Fruit fly (Drosophila melanogaster): ENCODE measurements around the gene nej.

nej gene

DNA sequence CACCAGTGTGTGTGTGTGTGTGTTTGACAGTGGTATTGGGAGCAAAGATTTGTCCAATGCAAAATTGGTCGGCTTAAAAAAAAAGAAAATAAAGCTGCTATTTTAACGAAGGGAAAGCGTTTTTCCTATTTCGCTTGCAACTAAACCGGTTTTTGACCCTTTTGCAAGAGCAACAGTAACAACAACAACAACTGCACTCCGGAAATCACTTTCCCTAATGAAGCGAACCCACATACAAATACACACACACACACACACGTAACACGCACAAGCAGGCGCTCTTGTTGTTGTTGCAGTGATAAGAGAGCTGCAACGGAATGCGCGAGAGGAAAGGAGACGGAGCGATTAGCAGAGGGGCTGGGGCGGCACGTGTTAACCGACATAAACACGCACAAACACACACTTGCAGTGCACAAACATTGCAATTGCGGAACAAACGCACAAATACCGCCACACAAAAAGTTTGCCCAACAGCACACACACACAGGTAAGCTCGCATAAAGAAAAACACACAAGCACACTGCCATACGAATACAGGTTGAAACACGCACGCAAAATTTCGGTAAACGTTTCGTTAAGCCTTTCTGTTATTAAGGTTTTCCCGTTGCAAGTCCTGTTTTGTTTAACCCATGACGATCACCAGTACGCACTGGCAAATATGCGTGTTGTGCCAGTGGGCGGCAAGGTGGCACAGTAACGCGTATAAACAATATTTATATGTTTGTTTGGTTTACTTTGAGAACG lies 28.6 kb downstream of the nej start:
- TF ChIP-seq h (optimal IDR thresholded peaks at IDR 0.05) = no peak
- no peak for TF ChIP-seq insv (optimal IDR thresholded peaks at IDR 0.05)
- TF ChIP-seq ttk (optimal IDR thresholded peaks at IDR 0.05) = no peak
- no peak for TF ChIP-seq Sin3A (optimal IDR thresholded peaks at IDR 0.05)
- no peak for TF ChIP-seq psq (optimal IDR thresholded peaks at IDR 0.05)
- no peak for TF ChIP-seq Myc (optimal IDR thresholded peaks at IDR 0.05)

DNA sequence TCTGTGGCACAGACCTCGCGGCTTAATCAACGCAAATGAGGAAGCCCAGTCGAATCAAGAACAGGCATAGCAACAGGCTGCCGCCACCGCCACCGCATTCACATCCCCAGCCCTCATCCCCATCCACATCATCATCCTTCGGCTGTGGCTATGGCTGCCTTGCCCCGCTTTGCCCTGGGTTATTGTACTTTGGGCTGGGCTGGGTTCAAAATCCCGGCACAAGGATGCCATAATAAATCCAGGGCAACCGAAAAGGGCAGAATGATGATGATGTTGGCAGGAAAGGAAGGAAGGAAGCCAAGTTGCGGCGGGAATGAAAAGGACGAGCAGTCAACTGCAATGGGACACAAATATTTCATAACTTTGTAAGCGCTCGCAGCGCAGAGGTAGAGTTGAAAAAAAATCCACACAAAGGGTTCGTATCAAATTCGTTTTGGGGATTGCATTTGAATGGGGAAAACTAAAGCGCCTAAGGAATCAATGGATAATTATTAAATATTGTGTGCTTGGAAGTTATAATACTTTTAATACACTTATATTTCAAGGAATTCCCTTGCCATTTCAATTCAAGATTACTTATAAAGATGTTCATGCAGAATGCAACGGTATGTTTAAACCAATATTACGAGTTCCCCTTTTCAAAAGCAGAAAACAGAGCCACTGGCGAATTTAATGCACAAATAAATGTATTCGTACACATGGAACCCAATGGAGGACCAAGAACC lies 30.7 kb downstream of the nej start:
- no peak for TF ChIP-seq h (optimal IDR thresholded peaks at IDR 0.05)
- TF ChIP-seq ttk (optimal IDR thresholded peaks at IDR 0.05) = no peak
- TF ChIP-seq Sin3A (optimal IDR thresholded peaks at IDR 0.05) = no peak
- no peak for TF ChIP-seq psq (optimal IDR thresholded peaks at IDR 0.05)

DNA sequence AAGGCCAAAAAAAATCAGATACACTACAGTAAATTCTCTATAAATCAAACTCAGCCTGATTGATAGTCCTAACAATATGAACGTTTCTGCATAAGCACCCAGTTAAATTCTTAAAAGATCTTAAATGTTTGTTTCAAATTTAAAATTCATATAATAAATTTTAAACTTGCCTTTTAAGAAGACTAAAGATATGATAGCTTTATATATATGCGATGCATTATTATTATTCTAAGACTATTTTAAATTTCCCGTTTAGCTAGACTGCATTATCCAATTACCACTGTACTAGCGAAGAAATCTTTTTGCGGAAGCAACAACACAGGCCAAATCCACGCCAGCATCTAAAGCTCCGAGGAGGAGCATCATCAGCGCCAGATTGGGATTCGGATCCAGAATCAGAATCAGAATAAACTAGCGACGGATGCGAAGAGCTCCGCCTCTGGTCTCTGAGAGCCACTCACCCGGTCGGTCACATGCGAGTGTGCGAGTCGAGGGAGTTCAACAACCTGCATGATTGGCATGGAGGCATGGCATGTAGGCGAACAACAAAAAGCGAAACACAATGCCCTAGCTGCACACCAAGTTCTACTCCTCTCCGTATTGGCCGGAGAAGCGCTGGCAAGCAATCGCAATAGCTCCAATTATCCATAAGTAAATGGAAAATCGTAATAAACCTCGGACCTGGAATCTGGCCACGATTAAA lies 32.7 kb downstream of the nej start:
- TF ChIP-seq h (optimal IDR thresholded peaks at IDR 0.05) (no peak), Myc (optimal IDR thresholded peaks at IDR 0.05) (no peak), psq (optimal IDR thresholded peaks at IDR 0.05) (no peak), insv (optimal IDR thresholded peaks at IDR 0.05) (no peak), Sin3A (optimal IDR thresholded peaks at IDR 0.05) (no peak), ttk (optimal IDR thresholded peaks at IDR 0.05) (no peak)

- TF ChIP-seq ttk (optimal IDR thresholded peaks at IDR 0.05) = no peak
- TF ChIP-seq psq (optimal IDR thresholded peaks at IDR 0.05) = no peak
- TF ChIP-seq Myc (optimal IDR thresholded peaks at IDR 0.05) = no peak
- TF ChIP-seq h (optimal IDR thresholded peaks at IDR 0.05) = no peak
- no peak for TF ChIP-seq insv (optimal IDR thresholded peaks at IDR 0.05)
Measured at dm6 chrX:9653242-9653641, 33.6 kb downstream of the nej start.

DNA sequence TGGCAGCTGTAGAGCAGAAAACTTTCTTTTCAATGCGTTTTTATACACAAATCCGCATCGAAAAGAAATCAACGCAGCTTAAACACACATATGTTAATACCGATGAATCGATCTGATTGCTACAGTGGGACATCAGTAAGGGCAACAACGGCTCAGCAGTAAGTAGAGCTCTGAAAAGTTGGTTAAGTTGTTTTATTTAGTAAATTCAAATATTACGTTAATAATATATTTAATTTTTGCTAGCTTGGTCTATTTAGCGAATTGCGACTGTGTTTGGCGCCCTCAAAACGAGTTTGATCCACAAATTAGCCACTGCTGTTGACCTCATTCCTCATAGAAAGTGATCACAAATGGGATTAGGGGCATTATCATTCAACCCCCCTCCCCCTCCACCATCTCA lies 34.9 kb downstream of the nej start:
- TF ChIP-seq ttk (optimal IDR thresholded peaks at IDR 0.05) = no peak
- no peak for TF ChIP-seq h (optimal IDR thresholded peaks at IDR 0.05)
- no peak for TF ChIP-seq psq (optimal IDR thresholded peaks at IDR 0.05)

DNA sequence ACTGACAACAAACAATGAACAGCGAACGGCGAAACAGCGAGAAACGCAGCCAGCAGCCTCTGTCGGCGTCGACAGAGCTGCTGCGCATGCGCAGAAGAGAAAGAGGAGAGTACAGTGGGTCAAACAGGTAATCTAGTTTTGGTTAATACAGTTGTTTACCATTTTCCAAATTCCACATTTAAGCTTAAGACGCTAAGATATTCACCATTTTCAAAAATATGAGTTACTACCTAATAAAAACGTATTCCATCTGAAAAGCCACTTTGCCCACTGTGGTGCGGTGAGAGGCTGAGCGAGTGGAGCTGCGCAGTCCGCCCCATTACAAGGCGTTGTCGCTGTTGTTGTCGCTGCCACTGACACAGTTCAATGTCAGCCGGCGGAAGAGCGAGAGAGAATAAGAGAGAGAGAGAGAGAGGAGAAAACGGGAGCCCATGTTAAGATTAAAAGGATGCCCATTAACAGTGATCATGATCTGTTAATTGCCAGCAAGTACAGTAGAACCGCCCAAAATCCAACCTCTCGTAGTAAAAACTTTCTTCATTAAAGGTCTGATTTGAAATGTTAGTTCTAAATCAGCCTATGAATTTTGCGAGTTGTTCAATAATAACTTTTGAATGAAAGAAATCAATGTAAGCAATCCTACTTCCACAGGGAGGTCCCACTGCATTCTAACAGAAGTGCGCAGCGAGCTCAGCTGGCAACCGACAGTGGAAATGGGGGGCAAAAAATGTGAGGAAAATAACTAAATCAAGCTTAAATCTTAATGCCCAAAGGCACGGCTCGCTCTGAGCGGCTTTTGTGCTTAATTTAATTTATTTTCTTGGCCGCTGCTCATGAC lies 35.9 kb downstream of the nej start:
- TF ChIP-seq insv (optimal IDR thresholded peaks at IDR 0.05) (no peak), psq (optimal IDR thresholded peaks at IDR 0.05) (no peak), h (optimal IDR thresholded peaks at IDR 0.05) (no peak), ttk (optimal IDR thresholded peaks at IDR 0.05) (no peak), Myc (optimal IDR thresholded peaks at IDR 0.05) (no peak), Sin3A (optimal IDR thresholded peaks at IDR 0.05) (no peak)

DNA sequence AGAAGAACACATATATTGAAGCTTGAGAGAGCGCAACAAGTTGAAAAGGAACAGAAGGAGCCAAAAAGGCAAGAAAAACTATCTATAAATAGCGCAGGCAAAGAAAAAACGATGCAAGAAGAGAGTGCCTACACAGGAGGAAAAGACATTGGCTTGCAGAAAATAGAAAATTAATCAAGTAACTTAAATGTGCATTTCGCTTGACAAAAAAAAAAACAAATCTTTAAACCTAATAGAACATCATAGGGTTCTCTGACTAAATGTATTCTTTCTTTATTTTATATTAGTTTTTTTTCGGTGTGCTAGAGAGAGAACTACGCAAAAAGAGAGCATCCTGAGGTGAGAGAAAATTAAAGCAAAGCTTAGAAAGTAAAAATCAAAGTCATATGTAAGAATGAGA lies 36.8 kb downstream of the nej start:
- no peak for TF ChIP-seq psq (optimal IDR thresholded peaks at IDR 0.05)
- TF ChIP-seq ttk (optimal IDR thresholded peaks at IDR 0.05) = no peak
- TF ChIP-seq Myc (optimal IDR thresholded peaks at IDR 0.05) = no peak
- no peak for TF ChIP-seq Sin3A (optimal IDR thresholded peaks at IDR 0.05)
- TF ChIP-seq insv (optimal IDR thresholded peaks at IDR 0.05) = no peak
- no peak for TF ChIP-seq h (optimal IDR thresholded peaks at IDR 0.05)

dm6 chrX:9647067-9647466 lies 39.8 kb downstream of the nej start:
- TF ChIP-seq Myc (optimal IDR thresholded peaks at IDR 0.05) (no peak), psq (optimal IDR thresholded peaks at IDR 0.05) (no peak), h (optimal IDR thresholded peaks at IDR 0.05) (no peak), Sin3A (optimal IDR thresholded peaks at IDR 0.05) (no peak), insv (optimal IDR thresholded peaks at IDR 0.05) (no peak), ttk (optimal IDR thresholded peaks at IDR 0.05) (no peak)

dm6 chrX:9646022-9646421 lies 40.8 kb downstream of the nej start:
- TF ChIP-seq insv (optimal IDR thresholded peaks at IDR 0.05) (no peak), psq (optimal IDR thresholded peaks at IDR 0.05) (no peak), h (optimal IDR thresholded peaks at IDR 0.05) (no peak), Sin3A (optimal IDR thresholded peaks at IDR 0.05) (no peak), ttk (optimal IDR thresholded peaks at IDR 0.05) (no peak), Myc (optimal IDR thresholded peaks at IDR 0.05) (no peak)

- no peak for TF ChIP-seq insv (optimal IDR thresholded peaks at IDR 0.05)
- no peak for TF ChIP-seq psq (optimal IDR thresholded peaks at IDR 0.05)
- no peak for TF ChIP-seq h (optimal IDR thresholded peaks at IDR 0.05)
- TF ChIP-seq Myc (optimal IDR thresholded peaks at IDR 0.05) = no peak
- TF ChIP-seq ttk (optimal IDR thresholded peaks at IDR 0.05) = no peak
- no peak for TF ChIP-seq Sin3A (optimal IDR thresholded peaks at IDR 0.05)
Measured at dm6 chrX:9644828-9645227, 42.0 kb downstream of the nej start.

DNA sequence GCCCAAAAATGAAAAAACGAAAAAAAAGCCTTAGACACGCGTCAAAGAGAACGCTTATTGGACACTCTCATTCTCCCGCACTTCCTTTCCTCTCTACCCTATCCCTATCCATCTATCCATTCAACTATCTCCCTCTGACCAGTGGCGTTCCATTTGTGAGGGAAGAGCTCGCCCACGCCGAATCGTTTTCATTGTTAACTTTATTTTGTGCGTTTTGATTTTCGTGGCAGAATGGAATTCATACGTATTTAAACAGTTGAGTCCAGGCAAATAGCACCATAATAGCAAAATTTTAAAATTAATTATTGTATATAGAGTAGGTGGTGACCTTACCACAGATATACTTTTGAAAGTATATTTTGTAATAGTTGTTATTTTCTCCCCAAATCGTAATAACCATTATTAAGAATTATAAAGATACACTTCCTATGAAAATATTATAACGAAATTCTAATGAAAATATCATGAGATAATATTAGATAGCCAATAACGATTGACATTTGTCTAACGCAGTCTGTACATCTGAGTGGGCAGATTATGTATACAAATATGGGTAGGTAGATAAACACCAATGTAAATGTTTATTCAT lies 45.6 kb downstream of the nej start:
- no peak for TF ChIP-seq psq (optimal IDR thresholded peaks at IDR 0.05)
- TF ChIP-seq Myc (optimal IDR thresholded peaks at IDR 0.05) = no peak
- TF ChIP-seq insv (optimal IDR thresholded peaks at IDR 0.05) = no peak
- TF ChIP-seq Sin3A (optimal IDR thresholded peaks at IDR 0.05) = no peak
- TF ChIP-seq ttk (optimal IDR thresholded peaks at IDR 0.05) = no peak
- no peak for TF ChIP-seq h (optimal IDR thresholded peaks at IDR 0.05)

Data from Kc167 (cell line).